Worm (Caenorhabditis elegans): ENCODE results near the gene B0336.13.
A peak's percentile ranks its signal among the peaks of the same experiment; 100 is the strongest.

Gene B0336.13

ce11 chrIII:5710676-5711075 is 16.8 kb downstream of the B0336.13 start:
- TF ChIP-seq him-1 (tag; optimal IDR thresholded peaks at IDR 0.05) (no peak), W03F9.2 (tag; optimal IDR thresholded peaks at IDR 0.05) (no peak), dao-5 (tag; optimal IDR thresholded peaks at IDR 0.05) (no peak)

- TF ChIP-seq him-1 (tag; optimal IDR thresholded peaks at IDR 0.05) (no peak), W03F9.2 (tag; optimal IDR thresholded peaks at IDR 0.05) (no peak), dao-5 (tag; optimal IDR thresholded peaks at IDR 0.05) (no peak)
Observed at ce11 chrIII:5711242-5711641, 17.4 kb downstream of the B0336.13 start, which contains the start of gene rbm-26. Gene rbm-26, plus strand, starts transcription at chrIII:5711542.

ce11 chrIII:5711881-5712643 is 18.2 kb downstream of the B0336.13 start:
- TF ChIP-seq him-1 (tag; optimal IDR thresholded peaks at IDR 0.05) (no peak), dao-5 (tag; optimal IDR thresholded peaks at IDR 0.05) (no peak), W03F9.2 (tag; optimal IDR thresholded peaks at IDR 0.05) (no peak)

- no peak for TF ChIP-seq W03F9.2 (tag; optimal IDR thresholded peaks at IDR 0.05)
- no peak for TF ChIP-seq him-1 (tag; optimal IDR thresholded peaks at IDR 0.05)
- TF ChIP-seq dao-5 (tag; optimal IDR thresholded peaks at IDR 0.05) = no peak
Observed at ce11 chrIII:5714230-5714983, 20.6 kb downstream of the B0336.13 start, which contains the start of gene arf-1. Gene arf-1, plus strand, starts transcription at chrIII:5714886.

- TF ChIP-seq W03F9.2 (tag; optimal IDR thresholded peaks at IDR 0.05) (no peak), dao-5 (tag; optimal IDR thresholded peaks at IDR 0.05) (no peak), him-1 (tag; optimal IDR thresholded peaks at IDR 0.05) (no peak)
Observed at ce11 chrIII:5714984-5715454, 21.2 kb downstream of the B0336.13 start.

ce11 chrIII:5715467-5715866 is 21.6 kb downstream of the B0336.13 start:
- peak; percentile 1 for TF ChIP-seq W03F9.2 (tag; optimal IDR thresholded peaks at IDR 0.05)
- no peak for TF ChIP-seq dao-5 (tag; optimal IDR thresholded peaks at IDR 0.05)
- peak; percentile 25 for TF ChIP-seq him-1 (tag; optimal IDR thresholded peaks at IDR 0.05)

- TF ChIP-seq dao-5 (tag; optimal IDR thresholded peaks at IDR 0.05) (no peak), W03F9.2 (tag; optimal IDR thresholded peaks at IDR 0.05) (no peak), him-1 (tag; optimal IDR thresholded peaks at IDR 0.05) (no peak)
Observed at ce11 chrIII:5717173-5717748, 23.4 kb downstream of the B0336.13 start.

ce11 chrIII:5718385-5718784 is 24.5 kb downstream of the B0336.13 start:
- TF ChIP-seq him-1 (tag; optimal IDR thresholded peaks at IDR 0.05) = no peak
- TF ChIP-seq dao-5 (tag; optimal IDR thresholded peaks at IDR 0.05) = no peak
- no peak for TF ChIP-seq W03F9.2 (tag; optimal IDR thresholded peaks at IDR 0.05)

ce11 chrIII:5719105-5719831 is 25.4 kb downstream of the B0336.13 start:
- TF ChIP-seq him-1 (tag; optimal IDR thresholded peaks at IDR 0.05) = no peak
- TF ChIP-seq dao-5 (tag; optimal IDR thresholded peaks at IDR 0.05) = no peak
- TF ChIP-seq W03F9.2 (tag; optimal IDR thresholded peaks at IDR 0.05) = no peak

- TF ChIP-seq W03F9.2 (tag; optimal IDR thresholded peaks at IDR 0.05) (no peak), him-1 (tag; optimal IDR thresholded peaks at IDR 0.05) (no peak), dao-5 (tag; optimal IDR thresholded peaks at IDR 0.05) (no peak)
Observed at ce11 chrIII:5719832-5720194, 26.0 kb downstream of the B0336.13 start.

- no peak for TF ChIP-seq dao-5 (tag; optimal IDR thresholded peaks at IDR 0.05)
- TF ChIP-seq W03F9.2 (tag; optimal IDR thresholded peaks at IDR 0.05) = no peak
- TF ChIP-seq him-1 (tag; optimal IDR thresholded peaks at IDR 0.05) = no peak
Observed at ce11 chrIII:5720266-5721019, 26.6 kb downstream of the B0336.13 start.

- no peak for TF ChIP-seq dao-5 (tag; optimal IDR thresholded peaks at IDR 0.05)
- no peak for TF ChIP-seq him-1 (tag; optimal IDR thresholded peaks at IDR 0.05)
- TF ChIP-seq W03F9.2 (tag; optimal IDR thresholded peaks at IDR 0.05) = no peak
Observed at ce11 chrIII:5721488-5721887, 27.7 kb downstream of the B0336.13 start.

- TF ChIP-seq dao-5 (tag; optimal IDR thresholded peaks at IDR 0.05) (no peak), W03F9.2 (tag; optimal IDR thresholded peaks at IDR 0.05) (peak; percentile 76)
Observed at ce11 chrIII:5721888-5722287, 28.1 kb downstream of the B0336.13 start.
